Fruit fly (Drosophila melanogaster) whole organism, wandering third instar larva: ENCODE results near the gene CG15914.
A peak's percentile ranks its signal among the peaks of the same experiment; 100 is the strongest.

Source experiments
- Abd-B ChIP-seq: fragments of >200 bp; optimal IDR thresholded peaks from 2 replicates; lab custom pipeline; 2017; ENCODE audit warnings: missing biosample characterization, missing genetic modification characterization
- CG32264 ChIP-seq: fragments of 200-800 bp; sonication (Bioruptor generic); optimal IDR thresholded peaks from 2 replicates; lab custom pipeline; 2016; ENCODE audit warnings: missing biosample characterization, missing genetic modification characterization
- CG9705 ChIP-seq: fragments of 200-800 bp; sonication (Bioruptor generic); optimal IDR thresholded peaks from 2 replicates; lab custom pipeline; 2018; ENCODE audit warnings: missing biosample characterization, mild to moderate bottlenecking, missing genetic modification characterization
- CrebA ChIP-seq: fragments of 200-800 bp; sonication (Bioruptor generic); optimal IDR thresholded peaks from 2 replicates; lab custom pipeline; 2016; ENCODE audit warnings: missing biosample characterization, mild to moderate bottlenecking, missing genetic modification characterization, borderline replicate concordance
- Dfd ChIP-seq: fragments of >200 bp; optimal IDR thresholded peaks from 2 replicates; lab custom pipeline; 2017; ENCODE audit warnings: missing biosample characterization, missing genetic modification characterization
- Dif ChIP-seq: fragments of 200-275, 200-300 bp; sonication (Bioruptor generic); optimal IDR thresholded peaks from 2 replicates; lab custom pipeline; 2018; ENCODE audit warnings: missing biosample characterization, missing genetic modification characterization; ENCODE audit not compliant: partially characterized antibody
- GATAd ChIP-seq: sonication (Bioruptor generic); optimal IDR thresholded peaks from 2 replicates; lab custom pipeline; 2016; ENCODE audit warnings: missing biosample characterization, missing genetic modification characterization
- HLH106 ChIP-seq: fragments of 200-800 bp; optimal IDR thresholded peaks from 3 replicates; lab custom pipeline; 2019; ENCODE audit warnings: missing biosample characterization, mild to moderate bottlenecking, missing genetic modification characterization, moderate library complexity
- Hnf4 ChIP-seq: fragments of 200-800 bp; sonication (Bioruptor generic); optimal IDR thresholded peaks from 2 replicates; lab custom pipeline; 2016; ENCODE audit warnings: missing biosample characterization, mild to moderate bottlenecking, missing genetic modification characterization
- Hr78 ChIP-seq: fragments of >200 bp; optimal IDR thresholded peaks from 2 replicates; lab custom pipeline; 2017; ENCODE audit warnings: missing biosample characterization, missing genetic modification characterization
- Hr83 ChIP-seq: fragments of 200-300 bp; sonication (Bioruptor generic); optimal IDR thresholded peaks from 2 replicates; lab custom pipeline; 2016; ENCODE audit warnings: missing biosample characterization, mild to moderate bottlenecking, missing genetic modification characterization, moderate library complexity; ENCODE audit not compliant: poor library complexity, severe bottlenecking
- Jra ChIP-seq: sonication (Bioruptor generic); optimal IDR thresholded peaks from 2 replicates; lab custom pipeline; 2016; ENCODE audit warnings: missing biosample characterization, missing genetic modification characterization
- Mio ChIP-seq: sonication (Bioruptor generic); optimal IDR thresholded peaks from 2 replicates; lab custom pipeline; 2016; ENCODE audit warnings: missing biosample characterization, missing genetic modification characterization
- Myc ChIP-seq: fragments of >200 bp; optimal IDR thresholded peaks from 2 replicates; lab custom pipeline; 2017
- N ChIP-seq: fragments of >200 bp; optimal IDR thresholded peaks from 2 replicates; lab custom pipeline; 2018; ENCODE audit warnings: missing biosample characterization, missing external identifiers, missing genetic modification characterization
- OdsH ChIP-seq: fragments of 200-800 bp; sonication (Bioruptor generic); optimal IDR thresholded peaks from 2 replicates; lab custom pipeline; 2016; ENCODE audit warnings: missing biosample characterization, mild to moderate bottlenecking, missing genetic modification characterization
- Rel ChIP-seq, 2 experiments: fragments of 200-800 bp; sonication (Bioruptor generic) in 1 of 2; optimal IDR thresholded peaks; 2 replicates in 1 of 2; 3 replicates in 1 of 2; lab custom pipeline; 2016 to 2019; ENCODE audit warnings: mild to moderate bottlenecking in 2 of 2, missing biosample characterization in 2 of 2, missing genetic modification characterization in 2 of 2, moderate library complexity in 1 of 2
- Sp1 ChIP-seq: fragments of 200-800 bp; sonication (Bioruptor generic); optimal IDR thresholded peaks from 3 replicates; lab custom pipeline; 2019; ENCODE audit warnings: missing biosample characterization, mild to moderate bottlenecking, missing genetic modification characterization, moderate library complexity
- Vsx2 ChIP-seq: fragments of 200-300, 225-300 bp; sonication (Bioruptor generic); optimal IDR thresholded peaks from 2 replicates; lab custom pipeline; 2018; ENCODE audit warnings: missing biosample characterization, missing genetic modification characterization; ENCODE audit not compliant: partially characterized antibody
- br ChIP-seq: fragments of 200-800 bp; sonication (Bioruptor generic); optimal IDR thresholded peaks from 2 replicates; lab custom pipeline; 2016; ENCODE audit warnings: missing biosample characterization, missing genetic modification characterization
- brk ChIP-seq: fragments of 200-800 bp; sonication (Bioruptor generic); optimal IDR thresholded peaks from 2 replicates; lab custom pipeline; 2016; ENCODE audit warnings: missing biosample characterization, mild to moderate bottlenecking, missing genetic modification characterization
- dl ChIP-seq, 2 experiments: fragments of 175-275, 200-275 bp in 1 of 2; fragments of 200-275 bp in 1 of 2; sonication (Bioruptor generic); optimal IDR thresholded peaks; lab custom pipeline; 2018; ENCODE audit warnings: mild to moderate bottlenecking in 2 of 2, missing biosample characterization in 2 of 2, missing genetic modification characterization in 2 of 2, moderate library complexity in 2 of 2; ENCODE audit not compliant: partially characterized antibody in 2 of 2, insufficient read depth in 1 of 2
- dmrt93B ChIP-seq: fragments of 200-800 bp; sonication (Bioruptor generic); optimal IDR thresholded peaks from 2 replicates; lab custom pipeline; 2018; ENCODE audit warnings: missing biosample characterization, mild to moderate bottlenecking, missing genetic modification characterization
- dsf ChIP-seq: sonication (Bioruptor generic); optimal IDR thresholded peaks from 2 replicates; lab custom pipeline; 2016; ENCODE audit warnings: missing biosample characterization, missing genetic modification characterization, borderline replicate concordance
- ey ChIP-seq: fragments of 200-800 bp; sonication (Bioruptor generic); optimal IDR thresholded peaks from 2 replicates; lab custom pipeline; 2016; ENCODE audit warnings: missing biosample characterization, missing genetic modification characterization
- foxo ChIP-seq, 2 experiments: fragments of 200-800 bp; sonication (Bioruptor generic); optimal IDR thresholded peaks; 2 replicates in 1 of 2; 3 replicates in 1 of 2; lab custom pipeline; 2016 to 2017; ENCODE audit warnings: missing biosample characterization in 2 of 2, missing genetic modification characterization in 2 of 2
- fru ChIP-seq: fragments of 200-800 bp; sonication (Bioruptor generic); optimal IDR thresholded peaks from 3 replicates; lab custom pipeline; 2016; ENCODE audit warnings: missing biosample characterization, mild to moderate bottlenecking, missing genetic modification characterization
- h ChIP-seq: fragments of 200-800 bp; sonication (Bioruptor generic); optimal IDR thresholded peaks from 3 replicates; lab custom pipeline; 2016; ENCODE audit warnings: missing biosample characterization, mild to moderate bottlenecking, missing genetic modification characterization
- jim ChIP-seq: fragments of 175-275, 200-325 bp; sonication (Bioruptor generic); optimal IDR thresholded peaks from 2 replicates; lab custom pipeline; 2016; ENCODE audit warnings: missing biosample characterization, mild to moderate bottlenecking, missing genetic modification characterization
- lola ChIP-seq: fragments of >200 bp; optimal IDR thresholded peaks from 2 replicates; lab custom pipeline; 2017; ENCODE audit warnings: missing biosample characterization, missing genetic modification characterization
- pan ChIP-seq: fragments of >200 bp; optimal IDR thresholded peaks from 2 replicates; lab custom pipeline; 2017
- psq ChIP-seq: fragments of 200-800 bp; sonication (Bioruptor generic); optimal IDR thresholded peaks from 3 replicates; lab custom pipeline; 2017; ENCODE audit warnings: missing biosample characterization, mild to moderate bottlenecking, missing genetic modification characterization, moderate library complexity
- rgr ChIP-seq: fragments of 200-800 bp; sonication (Bioruptor generic); optimal IDR thresholded peaks from 3 replicates; lab custom pipeline; 2016; ENCODE audit warnings: missing biosample characterization, mild to moderate bottlenecking, missing genetic modification characterization
- sage ChIP-seq: fragments of 200-800 bp; sonication (Bioruptor generic); optimal IDR thresholded peaks from 2 replicates; lab custom pipeline; 2016; ENCODE audit warnings: missing biosample characterization, mild to moderate bottlenecking, missing genetic modification characterization
- sv ChIP-seq: fragments of 200-800 bp; sonication (Bioruptor generic); optimal IDR thresholded peaks from 3 replicates; lab custom pipeline; 2016; ENCODE audit warnings: missing biosample characterization, missing genetic modification characterization
- tai ChIP-seq: sonication (Bioruptor generic); optimal IDR thresholded peaks from 2 replicates; lab custom pipeline; 2016; ENCODE audit warnings: missing biosample characterization, missing genetic modification characterization
- usp ChIP-seq: fragments of >200 bp; optimal IDR thresholded peaks from 2 replicates; lab custom pipeline; 2017; ENCODE audit warnings: missing biosample characterization, missing genetic modification characterization
- woc ChIP-seq: sonication (Bioruptor generic); optimal IDR thresholded peaks from 2 replicates; lab custom pipeline; 2016; ENCODE audit warnings: missing biosample characterization, mild to moderate bottlenecking, missing genetic modification characterization

CG15914 gene

DNA sequence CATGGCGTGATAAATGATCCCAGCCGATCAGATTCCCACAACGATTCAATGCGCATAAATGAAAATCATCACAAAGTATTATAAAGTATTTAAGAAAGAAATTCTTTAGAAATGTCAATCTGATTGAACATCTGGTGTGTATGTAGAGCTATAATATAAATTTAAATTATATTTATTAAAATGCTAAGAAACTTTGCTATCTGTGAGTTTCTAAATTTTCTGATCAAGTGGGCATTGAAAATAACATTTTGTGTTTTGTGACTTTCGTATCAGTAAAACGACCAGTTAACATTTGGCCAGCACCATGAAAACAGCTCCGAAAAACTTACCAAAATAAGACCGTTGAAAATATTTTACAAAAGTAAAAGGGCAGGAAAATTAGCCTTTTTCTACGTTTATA, 15.7 kb upstream of the CG15914 start, which contains the start of gene CG8565:
Gene CG8565, plus strand, starts transcription at position 301 of the 400 bp plus-strand sequence.
- TF ChIP-seq Sp1 (GFP tag; lab: Kevin White, UChicago) = no peak
- no peak for TF ChIP-seq Hr83 (GFP tag; lab: Kevin White, UChicago)
- no peak for TF ChIP-seq usp (GFP tag; lab: Kevin White, UChicago)
- TF ChIP-seq GATAd = no peak
- no peak for TF ChIP-seq Rel (GFP tag; optimal IDR thresholded peaks at IDR 0.05; lab: Kevin White, UChicago)
- TF ChIP-seq Rel (tag; optimal IDR thresholded peaks at IDR 0.05; lab: Kevin White, UChicago) = no peak
- TF ChIP-seq dmrt93B = no peak
- no peak for TF ChIP-seq Hr78
- TF ChIP-seq ey (GFP tag; lab: Kevin White, UChicago) = no peak
- TF ChIP-seq jim (GFP tag; lab: Kevin White, UChicago) = no peak

DNA sequence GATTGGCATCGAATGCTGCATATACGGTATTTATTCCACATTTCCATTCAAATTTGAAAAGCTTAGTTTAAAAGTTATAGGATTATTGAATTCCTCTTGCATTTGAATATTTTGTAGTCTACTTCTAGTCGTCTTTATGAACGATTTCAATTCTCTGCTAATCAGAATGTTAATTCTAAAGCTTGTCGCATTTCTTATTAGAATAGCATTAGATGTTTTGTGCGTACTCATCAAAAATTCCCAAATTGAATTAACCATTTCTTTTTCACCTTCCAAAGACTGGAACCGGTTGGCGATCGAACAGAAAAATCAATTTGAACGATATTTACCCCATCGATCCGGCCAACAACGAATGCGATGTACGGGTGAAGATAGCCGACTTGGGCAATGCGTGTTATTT, 13.2 kb upstream of the CG15914 start:
- TF ChIP-seq Vsx2 (GFP tag; lab: Kevin White, UChicago) = no peak
- no peak for TF ChIP-seq Dif (GFP tag; lab: Kevin White, UChicago)
- TF ChIP-seq tai (GFP tag; lab: Kevin White, UChicago) = no peak
- TF ChIP-seq Dfd (GFP tag; lab: Kevin White, UChicago) = no peak
- no peak for TF ChIP-seq fru (GFP tag; lab: Kevin White, UChicago)
- no peak for TF ChIP-seq ey (GFP tag; lab: Kevin White, UChicago)
- no peak for TF ChIP-seq CrebA (GFP tag; lab: Kevin White, UChicago)

DNA sequence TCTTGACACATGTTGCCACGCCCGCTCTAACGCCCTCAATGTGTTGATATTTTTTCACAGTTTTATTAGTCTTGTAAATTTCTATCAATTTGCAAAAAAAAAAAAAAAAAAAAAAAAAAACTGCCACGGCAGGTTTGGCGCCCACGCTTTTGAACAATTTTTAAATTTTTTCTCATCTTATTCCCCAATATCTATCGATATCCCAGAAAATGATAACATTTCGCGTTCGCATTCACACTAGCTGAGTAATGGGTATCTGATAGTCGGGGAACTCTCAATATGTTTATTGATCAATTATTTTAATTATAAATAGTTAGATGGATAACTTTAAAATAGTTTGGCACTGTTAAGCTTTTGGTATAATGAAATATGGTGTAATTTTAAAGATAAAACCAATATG, 11.9 kb upstream of the CG15914 start:
- TF ChIP-seq h (GFP tag; lab: Kevin White, UChicago) (no peak), ey (GFP tag; lab: Kevin White, UChicago) (no peak), brk (GFP tag; lab: Kevin White, UChicago) (no peak), CG9705 (no peak), jim (GFP tag; lab: Kevin White, UChicago) (no peak), dl (GFP tag; optimal IDR thresholded peaks at IDR 0.05; lab: Kevin White, UChicago; ENCODE audit: insufficient read depth in 1 of 2, partially characterized antibody in 2 of 2) (no peak), psq (no peak), Dfd (GFP tag; lab: Kevin White, UChicago) (no peak), woc (no peak), HLH106 (no peak), br (GFP tag; lab: Kevin White, UChicago) (no peak)

DNA sequence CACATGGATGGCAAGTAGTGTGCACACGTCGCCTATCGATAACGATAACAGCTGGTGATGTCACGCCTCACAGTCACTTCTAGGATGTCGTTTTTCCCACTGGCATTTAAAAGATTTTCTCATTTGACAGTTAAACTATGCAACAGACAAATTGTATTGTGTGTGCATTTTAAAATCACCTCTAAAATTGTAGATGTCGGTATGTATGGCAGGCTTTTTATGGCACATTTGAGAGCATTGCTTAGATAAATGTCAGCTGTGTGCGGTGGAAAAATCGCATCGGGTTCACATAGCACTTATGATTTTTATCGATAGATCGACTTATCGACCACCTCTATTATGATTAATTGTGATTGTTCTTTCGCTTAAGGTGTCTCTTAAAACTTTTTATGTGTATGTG, 9.1 kb upstream of the CG15914 start, which contains the start of the genes ArgRS and CG8578:
Gene ArgRS, minus strand, starts transcription at position 7 of the 400 bp plus-strand sequence.
Gene CG8578, plus strand, starts transcription at position 338 of the 400 bp plus-strand sequence.
- TF ChIP-seq dl (GFP tag; optimal IDR thresholded peaks at IDR 0.05; lab: Kevin White, UChicago; ENCODE audit: insufficient read depth in 1 of 2, partially characterized antibody in 2 of 2) = no peak
- TF ChIP-seq CrebA (GFP tag; lab: Kevin White, UChicago) = no peak
- no peak for TF ChIP-seq dsf (GFP tag; lab: Kevin White, UChicago)
- TF ChIP-seq dmrt93B = no peak
- no peak for TF ChIP-seq br (GFP tag; lab: Kevin White, UChicago)
- TF ChIP-seq CG9705 = peak; percentile 21
- TF ChIP-seq CG32264 (GFP tag; lab: Kevin White, UChicago) = no peak
- TF ChIP-seq Mio = no peak
- peak in 1 of 2 experiments; percentile 86 for TF ChIP-seq foxo (GFP tag; optimal IDR thresholded peaks at IDR 0.05; lab: Kevin White, UChicago)
- no peak for TF ChIP-seq GATAd
- TF ChIP-seq psq = peak; percentile 36
- TF ChIP-seq sage (GFP tag; lab: Kevin White, UChicago) = no peak
- TF ChIP-seq pan (lab: Kevin White, UChicago) = no peak
- TF ChIP-seq Vsx2 (GFP tag; lab: Kevin White, UChicago) = no peak
- no peak for TF ChIP-seq tai (GFP tag; lab: Kevin White, UChicago)
- peak; percentile 31 for TF ChIP-seq Myc (lab: Kevin White, UChicago)
- no peak for TF ChIP-seq Dif (GFP tag; lab: Kevin White, UChicago)
- TF ChIP-seq lola (GFP tag; lab: Kevin White, UChicago) = no peak
- TF ChIP-seq Rel (GFP tag; optimal IDR thresholded peaks at IDR 0.05; lab: Kevin White, UChicago) = no peak
- peak; percentile 19 for TF ChIP-seq Rel (tag; optimal IDR thresholded peaks at IDR 0.05; lab: Kevin White, UChicago)
- TF ChIP-seq Sp1 (GFP tag; lab: Kevin White, UChicago) = no peak
- no peak for TF ChIP-seq Abd-B
- TF ChIP-seq usp (GFP tag; lab: Kevin White, UChicago) = no peak
- TF ChIP-seq Hr83 (GFP tag; lab: Kevin White, UChicago) = no peak
- TF ChIP-seq Hnf4 (GFP tag; lab: Kevin White, UChicago) = peak; percentile 52
- TF ChIP-seq Dfd (GFP tag; lab: Kevin White, UChicago) = no peak
- TF ChIP-seq woc = peak; percentile 81
- no peak for TF ChIP-seq OdsH
- peak; percentile 69 for TF ChIP-seq ey (GFP tag; lab: Kevin White, UChicago)
- TF ChIP-seq HLH106 = peak; percentile 85
- TF ChIP-seq fru (GFP tag; lab: Kevin White, UChicago) = peak; percentile 83
- TF ChIP-seq h (GFP tag; lab: Kevin White, UChicago) = peak; percentile 54
- peak; percentile 30 for TF ChIP-seq N (GFP tag; lab: Kevin White, UChicago)
- peak; percentile 51 for TF ChIP-seq Hr78
- no peak for TF ChIP-seq brk (GFP tag; lab: Kevin White, UChicago)
- TF ChIP-seq jim (GFP tag; lab: Kevin White, UChicago) = no peak
- peak; percentile 17 for TF ChIP-seq rgr (GFP tag; lab: Kevin White, UChicago)
- TF ChIP-seq Jra = peak; percentile 64
- TF ChIP-seq sv (GFP tag; lab: Kevin White, UChicago) = peak; percentile 46
